Fruit fly (Drosophila melanogaster) whole organism, embryonic: Measurements from ENCODE around the gene Elal.

ENCODE experiments used
- CG1602 ChIP-seq: fragments of 200-800 bp; sonication (Bioruptor generic); optimal IDR thresholded peaks from 3 replicates; lab custom pipeline; 2016; ENCODE audit warnings: missing biosample characterization, missing genetic modification characterization
- CG17568 ChIP-seq: fragments of 200-800 bp; sonication (Bioruptor generic); optimal IDR thresholded peaks from 2 replicates; lab custom pipeline; 2018; ENCODE audit warnings: missing biosample characterization, mild to moderate bottlenecking, missing genetic modification characterization, moderate library complexity
- CG4854 ChIP-seq: fragments of 200-800 bp; sonication (Bioruptor generic); optimal IDR thresholded peaks from 2 replicates; lab custom pipeline; 2016; ENCODE audit warnings: missing biosample characterization, missing genetic modification characterization, inconsistent platforms
- CG6272 ChIP-seq: fragments of 200-800 bp; sonication (Bioruptor generic); IDR thresholded peaks from 2 replicates; pipeline ENCODE4 v1.3.6; 2022; ENCODE audit warnings: missing biosample characterization, missing genetic modification characterization
- CG6813 ChIP-seq: fragments of 200-800 bp; sonication (Bioruptor generic); optimal IDR thresholded peaks from 2 replicates; lab custom pipeline; 2017; ENCODE audit warnings: missing biosample characterization, missing genetic modification characterization, mild to moderate bottlenecking, moderate library complexity, missing genetic modification reagents
- Rx ChIP-seq: fragments of 200-800 bp; sonication (Bioruptor generic); IDR thresholded peaks from 2 replicates; pipeline ENCODE4 v1.3.6; 2022; ENCODE audit warnings: missing biosample characterization, missing genetic modification characterization
- TFAM ChIP-seq: fragments of 200-800 bp; sonication (Bioruptor generic); optimal IDR thresholded peaks from 2 replicates; lab custom pipeline; 2017; ENCODE audit warnings: missing biosample characterization, missing genetic modification characterization, inconsistent platforms
- kah ChIP-seq: fragments of 200-800 bp; sonication (Bioruptor generic); optimal IDR thresholded peaks from 2 replicates; lab custom pipeline; 2018; ENCODE audit warnings: missing biosample characterization, mild to moderate bottlenecking, missing genetic modification characterization
- pita ChIP-seq: fragments of 200-800 bp; sonication (Bioruptor generic); optimal IDR thresholded peaks from 2 replicates; lab custom pipeline; 2017; ENCODE audit warnings: missing biosample characterization, mild to moderate bottlenecking, missing genetic modification characterization
- psq ChIP-seq: fragments of 200-800 bp; sonication (Bioruptor generic); optimal IDR thresholded peaks from 2 replicates; lab custom pipeline; 2017; ENCODE audit warnings: missing biosample characterization, missing genetic modification characterization

dm6 chr3R:24823061-24823460 is 42.1 kb upstream of the Elal start:
- TF ChIP-seq pita (GFP tag; lab: Kevin White, UChicago), result no peak
- TF ChIP-seq CG6272, result no peak
- no peak for TF ChIP-seq psq
- TF ChIP-seq TFAM, result no peak
- TF ChIP-seq CG6813 (GFP tag; lab: Kevin White, UChicago), result no peak
- no peak for TF ChIP-seq kah
- no peak for TF ChIP-seq CG1602 (GFP tag; lab: Kevin White, UChicago)
- no peak for TF ChIP-seq CG4854
- TF ChIP-seq CG17568, result no peak
- no peak for TF ChIP-seq Rx (GFP tag; lab: Robert Waterston, UW)
